Worm (Caenorhabditis elegans) whole organism, L2 larva: ENCODE data around the gene tbc-19.

Experiments used
- Y55F3AM.14 ChIP-seq: fragments of 200-800 bp; sonication (Bioruptor generic); optimal IDR thresholded peaks from 2 replicates; lab custom pipeline; 2018; ENCODE audit warnings: mild to moderate bottlenecking, missing genetic modification characterization, missing compliant biosample characterization
- aly-2 ChIP-seq: fragments of 150-350 bp; optimal IDR thresholded peaks from 2 replicates; lab custom pipeline; 2014; ENCODE audit warnings: missing biosample characterization, missing genetic modification characterization
- lsy-2 ChIP-seq, 2 experiments: fragments of 150-350 bp in 1 of 2; sonication (generic microtip) in 1 of 2; optimal IDR thresholded peaks; 2 replicates each; lab custom pipeline; 2014 to 2017; ENCODE audit warnings: missing biosample characterization in 2 of 2, missing genetic modification characterization in 2 of 2
- nhr-12 ChIP-seq: fragments of 150-350 bp; optimal IDR thresholded peaks from 2 replicates; lab custom pipeline; 2014; ENCODE audit warnings: missing biosample characterization, missing genetic modification characterization
- snpc-4 ChIP-seq: fragments of 150-350 bp; optimal IDR thresholded peaks from 2 replicates; lab custom pipeline; 2014; ENCODE audit warnings: missing biosample characterization, missing genetic modification characterization
- unc-62 ChIP-seq: fragments of 150-350 bp; optimal IDR thresholded peaks from 2 replicates; lab custom pipeline; 2014; ENCODE audit warnings: missing biosample characterization, missing genetic modification reagents, missing genetic modification characterization

ce11 chrX:14055715-14056114, 43.4 kb upstream of the tbc-19 start:
- no peak for TF ChIP-seq lsy-2 (tag; optimal IDR thresholded peaks at IDR 0.05; lab: Kevin White, UChicago)
- TF ChIP-seq unc-62 (GFP tag; lab: Kevin White, UChicago): no peak
- no peak for TF ChIP-seq Y55F3AM.14
- TF ChIP-seq snpc-4 (tag; lab: Kevin White, UChicago): no peak
- no peak for TF ChIP-seq nhr-12 (tag; lab: Kevin White, UChicago)
- no peak for TF ChIP-seq aly-2 (tag; lab: Kevin White, UChicago)
